Worm (Caenorhabditis elegans): ENCODE data around the gene tmem-231.

ce11 chrIV:8378280-8378679 lies 48.3 kb upstream of the tmem-231 start:
- TF ChIP-seq dmd-4 (tag; optimal IDR thresholded peaks at IDR 0.05; ENCODE audit: borderline replicate concordance) (no peak), unc-55 (GFP tag; optimal IDR thresholded peaks at IDR 0.05) (no peak), ceh-9 (tag; optimal IDR thresholded peaks at IDR 0.05) (no peak), pha-4 (tag; optimal IDR thresholded peaks at IDR 0.05) (no peak), nhr-11 (tag; optimal IDR thresholded peaks at IDR 0.05) (no peak), hlh-30 (tag; optimal IDR thresholded peaks at IDR 0.05; ENCODE audit: insufficient read depth) (no peak), T23F11.4 (GFP tag; optimal IDR thresholded peaks at IDR 0.05) (no peak), sox-2 (GFP tag; IDR thresholded peaks at IDR 0.05) (no peak)

Measured in whole organism, late embryonic.